Worm (Caenorhabditis elegans) whole organism, L1 larva: Measurements from ENCODE around the gene Y66D12A.24.

Source experiments
- pqm-1 ChIP-seq: sonication (generic microtip); optimal IDR thresholded peaks from 3 replicates; lab custom pipeline; 2017; ENCODE audit warnings: missing biosample characterization, missing genetic modification characterization
- snpc-4 ChIP-seq: fragments of 150-350 bp; optimal IDR thresholded peaks from 2 replicates; lab custom pipeline; 2014; ENCODE audit warnings: missing biosample characterization, missing genetic modification characterization
- unc-130 ChIP-seq: fragments of 150-350 bp; optimal IDR thresholded peaks from 2 replicates; lab custom pipeline; 2017; ENCODE audit warnings: missing biosample characterization, missing genetic modification characterization, inconsistent platforms

DNA sequence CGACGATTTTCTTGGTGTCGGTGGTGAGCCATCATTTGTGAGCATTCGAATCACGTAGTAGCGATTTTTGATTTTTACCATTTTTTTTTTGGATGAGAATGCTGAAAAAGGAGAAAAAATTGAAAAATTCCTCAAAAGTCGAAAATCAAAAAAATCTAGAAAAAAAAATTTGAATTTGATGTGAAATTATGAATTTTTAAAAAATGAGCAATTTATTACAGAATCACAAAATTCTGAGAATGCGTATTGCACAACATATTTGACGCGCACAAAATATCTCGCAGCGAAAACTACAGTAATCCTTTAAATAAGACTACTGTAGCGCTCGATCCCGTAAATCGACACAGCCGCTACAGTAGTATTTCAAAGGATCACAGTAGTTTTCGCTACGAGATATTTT, 9.4 kb upstream of the Y66D12A.24 start, which contains the start of gene popl-5:
- no peak for TF ChIP-seq snpc-4 (tag; lab: Kevin White, UChicago)
- TF ChIP-seq pqm-1 (tag; lab: Kevin White, UChicago) = no peak
- TF ChIP-seq unc-130 (tag; lab: Kevin White, UChicago) = no peak
